Fruit fly (Drosophila melanogaster) whole organism, wandering third instar larva: Measurements from ENCODE around the gene Sp1.
A peak's percentile ranks its signal among the peaks of the same experiment; 100 is the strongest.

Experiments
- Abd-B ChIP-seq: fragments of >200 bp; optimal IDR thresholded peaks from 2 replicates; lab custom pipeline; 2017; ENCODE audit warnings: missing biosample characterization, missing genetic modification characterization
- CG32264 ChIP-seq: fragments of 200-800 bp; sonication (Bioruptor generic); optimal IDR thresholded peaks from 2 replicates; lab custom pipeline; 2016; ENCODE audit warnings: missing biosample characterization, missing genetic modification characterization
- CG9705 ChIP-seq: fragments of 200-800 bp; sonication (Bioruptor generic); optimal IDR thresholded peaks from 2 replicates; lab custom pipeline; 2018; ENCODE audit warnings: missing biosample characterization, mild to moderate bottlenecking, missing genetic modification characterization
- CrebA ChIP-seq: fragments of 200-800 bp; sonication (Bioruptor generic); optimal IDR thresholded peaks from 2 replicates; lab custom pipeline; 2016; ENCODE audit warnings: missing biosample characterization, mild to moderate bottlenecking, missing genetic modification characterization, borderline replicate concordance
- Dfd ChIP-seq: fragments of >200 bp; optimal IDR thresholded peaks from 2 replicates; lab custom pipeline; 2017; ENCODE audit warnings: missing biosample characterization, missing genetic modification characterization
- Dif ChIP-seq: fragments of 200-275, 200-300 bp; sonication (Bioruptor generic); optimal IDR thresholded peaks from 2 replicates; lab custom pipeline; 2018; ENCODE audit warnings: missing biosample characterization, missing genetic modification characterization; ENCODE audit not compliant: partially characterized antibody
- GATAd ChIP-seq: sonication (Bioruptor generic); optimal IDR thresholded peaks from 2 replicates; lab custom pipeline; 2016; ENCODE audit warnings: missing biosample characterization, missing genetic modification characterization
- HLH106 ChIP-seq: fragments of 200-800 bp; optimal IDR thresholded peaks from 3 replicates; lab custom pipeline; 2019; ENCODE audit warnings: missing biosample characterization, mild to moderate bottlenecking, missing genetic modification characterization, moderate library complexity
- Hnf4 ChIP-seq: fragments of 200-800 bp; sonication (Bioruptor generic); optimal IDR thresholded peaks from 2 replicates; lab custom pipeline; 2016; ENCODE audit warnings: missing biosample characterization, mild to moderate bottlenecking, missing genetic modification characterization
- Hr78 ChIP-seq: fragments of >200 bp; optimal IDR thresholded peaks from 2 replicates; lab custom pipeline; 2017; ENCODE audit warnings: missing biosample characterization, missing genetic modification characterization
- Hr83 ChIP-seq: fragments of 200-300 bp; sonication (Bioruptor generic); optimal IDR thresholded peaks from 2 replicates; lab custom pipeline; 2016; ENCODE audit warnings: missing biosample characterization, mild to moderate bottlenecking, missing genetic modification characterization, moderate library complexity; ENCODE audit not compliant: poor library complexity, severe bottlenecking
- Jra ChIP-seq: sonication (Bioruptor generic); optimal IDR thresholded peaks from 2 replicates; lab custom pipeline; 2016; ENCODE audit warnings: missing biosample characterization, missing genetic modification characterization
- Mio ChIP-seq: sonication (Bioruptor generic); optimal IDR thresholded peaks from 2 replicates; lab custom pipeline; 2016; ENCODE audit warnings: missing biosample characterization, missing genetic modification characterization
- Myc ChIP-seq: fragments of >200 bp; optimal IDR thresholded peaks from 2 replicates; lab custom pipeline; 2017
- N ChIP-seq: fragments of >200 bp; optimal IDR thresholded peaks from 2 replicates; lab custom pipeline; 2018; ENCODE audit warnings: missing biosample characterization, missing external identifiers, missing genetic modification characterization
- OdsH ChIP-seq: fragments of 200-800 bp; sonication (Bioruptor generic); optimal IDR thresholded peaks from 2 replicates; lab custom pipeline; 2016; ENCODE audit warnings: missing biosample characterization, mild to moderate bottlenecking, missing genetic modification characterization
- Rel ChIP-seq, 2 experiments: fragments of 200-800 bp; sonication (Bioruptor generic) in 1 of 2; optimal IDR thresholded peaks; 2 replicates in 1 of 2; 3 replicates in 1 of 2; lab custom pipeline; 2016 to 2019; ENCODE audit warnings: mild to moderate bottlenecking in 2 of 2, missing biosample characterization in 2 of 2, missing genetic modification characterization in 2 of 2, moderate library complexity in 1 of 2
- Sp1 ChIP-seq: fragments of 200-800 bp; sonication (Bioruptor generic); optimal IDR thresholded peaks from 3 replicates; lab custom pipeline; 2019; ENCODE audit warnings: missing biosample characterization, mild to moderate bottlenecking, missing genetic modification characterization, moderate library complexity
- Vsx2 ChIP-seq: fragments of 200-300, 225-300 bp; sonication (Bioruptor generic); optimal IDR thresholded peaks from 2 replicates; lab custom pipeline; 2018; ENCODE audit warnings: missing biosample characterization, missing genetic modification characterization; ENCODE audit not compliant: partially characterized antibody
- br ChIP-seq: fragments of 200-800 bp; sonication (Bioruptor generic); optimal IDR thresholded peaks from 2 replicates; lab custom pipeline; 2016; ENCODE audit warnings: missing biosample characterization, missing genetic modification characterization
- brk ChIP-seq: fragments of 200-800 bp; sonication (Bioruptor generic); optimal IDR thresholded peaks from 2 replicates; lab custom pipeline; 2016; ENCODE audit warnings: missing biosample characterization, mild to moderate bottlenecking, missing genetic modification characterization
- dl ChIP-seq, 2 experiments: fragments of 175-275, 200-275 bp in 1 of 2; fragments of 200-275 bp in 1 of 2; sonication (Bioruptor generic); optimal IDR thresholded peaks; lab custom pipeline; 2018; ENCODE audit warnings: mild to moderate bottlenecking in 2 of 2, missing biosample characterization in 2 of 2, missing genetic modification characterization in 2 of 2, moderate library complexity in 2 of 2; ENCODE audit not compliant: partially characterized antibody in 2 of 2, insufficient read depth in 1 of 2
- dmrt93B ChIP-seq: fragments of 200-800 bp; sonication (Bioruptor generic); optimal IDR thresholded peaks from 2 replicates; lab custom pipeline; 2018; ENCODE audit warnings: missing biosample characterization, mild to moderate bottlenecking, missing genetic modification characterization
- dsf ChIP-seq: sonication (Bioruptor generic); optimal IDR thresholded peaks from 2 replicates; lab custom pipeline; 2016; ENCODE audit warnings: missing biosample characterization, missing genetic modification characterization, borderline replicate concordance
- ey ChIP-seq: fragments of 200-800 bp; sonication (Bioruptor generic); optimal IDR thresholded peaks from 2 replicates; lab custom pipeline; 2016; ENCODE audit warnings: missing biosample characterization, missing genetic modification characterization
- foxo ChIP-seq, 2 experiments: fragments of 200-800 bp; sonication (Bioruptor generic); optimal IDR thresholded peaks; 2 replicates in 1 of 2; 3 replicates in 1 of 2; lab custom pipeline; 2016 to 2017; ENCODE audit warnings: missing biosample characterization in 2 of 2, missing genetic modification characterization in 2 of 2
- fru ChIP-seq: fragments of 200-800 bp; sonication (Bioruptor generic); optimal IDR thresholded peaks from 3 replicates; lab custom pipeline; 2016; ENCODE audit warnings: missing biosample characterization, mild to moderate bottlenecking, missing genetic modification characterization
- h ChIP-seq: fragments of 200-800 bp; sonication (Bioruptor generic); optimal IDR thresholded peaks from 3 replicates; lab custom pipeline; 2016; ENCODE audit warnings: missing biosample characterization, mild to moderate bottlenecking, missing genetic modification characterization
- jim ChIP-seq: fragments of 175-275, 200-325 bp; sonication (Bioruptor generic); optimal IDR thresholded peaks from 2 replicates; lab custom pipeline; 2016; ENCODE audit warnings: missing biosample characterization, mild to moderate bottlenecking, missing genetic modification characterization
- lola ChIP-seq: fragments of >200 bp; optimal IDR thresholded peaks from 2 replicates; lab custom pipeline; 2017; ENCODE audit warnings: missing biosample characterization, missing genetic modification characterization
- pan ChIP-seq: fragments of >200 bp; optimal IDR thresholded peaks from 2 replicates; lab custom pipeline; 2017
- psq ChIP-seq: fragments of 200-800 bp; sonication (Bioruptor generic); optimal IDR thresholded peaks from 3 replicates; lab custom pipeline; 2017; ENCODE audit warnings: missing biosample characterization, mild to moderate bottlenecking, missing genetic modification characterization, moderate library complexity
- rgr ChIP-seq: fragments of 200-800 bp; sonication (Bioruptor generic); optimal IDR thresholded peaks from 3 replicates; lab custom pipeline; 2016; ENCODE audit warnings: missing biosample characterization, mild to moderate bottlenecking, missing genetic modification characterization
- sage ChIP-seq: fragments of 200-800 bp; sonication (Bioruptor generic); optimal IDR thresholded peaks from 2 replicates; lab custom pipeline; 2016; ENCODE audit warnings: missing biosample characterization, mild to moderate bottlenecking, missing genetic modification characterization
- sv ChIP-seq: fragments of 200-800 bp; sonication (Bioruptor generic); optimal IDR thresholded peaks from 3 replicates; lab custom pipeline; 2016; ENCODE audit warnings: missing biosample characterization, missing genetic modification characterization
- tai ChIP-seq: sonication (Bioruptor generic); optimal IDR thresholded peaks from 2 replicates; lab custom pipeline; 2016; ENCODE audit warnings: missing biosample characterization, missing genetic modification characterization
- usp ChIP-seq: fragments of >200 bp; optimal IDR thresholded peaks from 2 replicates; lab custom pipeline; 2017; ENCODE audit warnings: missing biosample characterization, missing genetic modification characterization
- woc ChIP-seq: sonication (Bioruptor generic); optimal IDR thresholded peaks from 2 replicates; lab custom pipeline; 2016; ENCODE audit warnings: missing biosample characterization, mild to moderate bottlenecking, missing genetic modification characterization

The Sp1 gene

DNA sequence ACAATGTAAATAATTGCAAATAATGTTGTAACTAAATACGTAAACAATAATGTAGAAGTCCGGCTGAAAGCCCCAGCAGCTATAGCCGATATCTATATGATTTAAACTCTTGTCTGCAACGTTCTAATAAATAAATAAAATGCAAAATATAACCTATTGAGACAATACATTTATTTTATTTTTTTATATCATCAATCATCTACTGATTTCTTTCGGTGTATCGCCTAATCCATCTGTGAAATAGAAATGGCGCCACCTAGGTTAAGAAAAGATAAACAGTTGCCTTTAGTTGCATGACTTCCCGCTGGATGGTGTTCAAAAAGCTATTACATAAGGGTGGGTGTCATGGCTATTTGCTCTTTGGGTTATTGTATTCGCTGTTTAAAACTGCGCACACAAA lies 41.8 kb upstream of the Sp1 start:
- TF ChIP-seq psq (GFP tag; lab: Kevin White, UChicago) (peak; percentile 73), br (GFP tag; lab: Kevin White, UChicago) (peak; percentile 83), CG32264 (GFP tag; lab: Kevin White, UChicago) (peak; percentile 26), ey (GFP tag; lab: Kevin White, UChicago) (peak; percentile 76), N (GFP tag; lab: Kevin White, UChicago) (no peak), sv (peak; percentile 89), dmrt93B (GFP tag; lab: Kevin White, UChicago) (peak; percentile 82), usp (no peak), Sp1 (GFP tag; lab: Kevin White, UChicago) (peak; percentile 95), sage (GFP tag; lab: Kevin White, UChicago) (peak; percentile 80), fru (GFP tag; lab: Kevin White, UChicago) (peak; percentile 86), Abd-B (GFP tag; lab: Kevin White, UChicago) (no peak), Dif (no peak), Dfd (GFP tag; lab: Kevin White, UChicago) (no peak), Hr83 (GFP tag; lab: Kevin White, UChicago) (peak; percentile 77), lola (GFP tag; lab: Kevin White, UChicago) (no peak), Hr78 (GFP tag; lab: Kevin White, UChicago) (no peak), Myc (lab: Kevin White, UChicago) (no peak), dsf (GFP tag; lab: Kevin White, UChicago) (peak; percentile 41), CG9705 (GFP tag; lab: Kevin White, UChicago) (peak; percentile 91), GATAd (GFP tag; lab: Kevin White, UChicago) (no peak), rgr (GFP tag; lab: Kevin White, UChicago) (peak; percentile 85), Mio (GFP tag; lab: Kevin White, UChicago) (no peak), h (GFP tag; lab: Kevin White, UChicago) (peak; percentile 82), Jra (GFP tag; lab: Kevin White, UChicago) (peak; percentile 36), OdsH (GFP tag; lab: Kevin White, UChicago) (peak; percentile 86), Rel (GFP tag; optimal IDR thresholded peaks at IDR 0.05; lab: Kevin White, UChicago) (peak; percentile 63), Rel (tag; optimal IDR thresholded peaks at IDR 0.05; lab: Kevin White, UChicago) (peak; percentile 73), woc (GFP tag; lab: Kevin White, UChicago) (peak; percentile 27), dl (GFP tag; optimal IDR thresholded peaks at IDR 0.05; lab: Kevin White, UChicago; ENCODE audit: insufficient read depth in 1 of 2, partially characterized antibody in 2 of 2) (no peak), HLH106 (tag; lab: Kevin White, UChicago) (peak; percentile 93), Vsx2 (GFP tag; lab: Kevin White, UChicago) (no peak), jim (GFP tag; lab: Kevin White, UChicago) (no peak), tai (GFP tag; lab: Kevin White, UChicago) (peak; percentile 26), CrebA (GFP tag; lab: Kevin White, UChicago) (peak; percentile 71), brk (GFP tag; lab: Kevin White, UChicago) (peak; percentile 75), pan (lab: Kevin White, UChicago) (no peak), Hnf4 (peak; percentile 70), foxo (GFP tag; optimal IDR thresholded peaks at IDR 0.05; lab: Kevin White, UChicago) (peak; percentile 3 to 86)
- TF ChIP-seq, all 38 proteins: peak for 24

DNA sequence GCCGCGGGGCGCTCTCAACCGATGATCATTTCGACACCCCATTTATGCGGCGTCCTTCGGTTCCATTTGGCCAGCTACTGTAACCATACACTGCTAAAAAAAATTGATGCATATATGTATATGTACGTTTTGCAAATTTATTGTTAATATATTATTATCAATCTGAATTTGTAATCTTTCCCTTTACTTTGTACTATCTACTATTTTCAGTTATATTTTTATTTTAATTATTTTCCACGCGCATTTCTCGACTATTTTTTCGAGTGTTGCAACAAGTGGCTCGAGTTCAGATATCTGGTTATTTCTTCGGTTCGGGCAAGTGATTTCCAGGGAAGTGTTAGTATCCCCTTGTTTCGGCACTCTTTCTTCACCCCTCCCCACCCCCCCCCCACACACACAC lies 40.3 kb upstream of the Sp1 start:
- no peak for TF ChIP-seq rgr (GFP tag; lab: Kevin White, UChicago)
- TF ChIP-seq Hr78 (GFP tag; lab: Kevin White, UChicago), result no peak
- TF ChIP-seq tai (GFP tag; lab: Kevin White, UChicago), result no peak
- no peak for TF ChIP-seq Sp1 (GFP tag; lab: Kevin White, UChicago)
- TF ChIP-seq Hnf4, result no peak
- TF ChIP-seq h (GFP tag; lab: Kevin White, UChicago), result no peak
- no peak for TF ChIP-seq Abd-B (GFP tag; lab: Kevin White, UChicago)
- TF ChIP-seq dmrt93B (GFP tag; lab: Kevin White, UChicago), result no peak
- TF ChIP-seq sv, result no peak
- TF ChIP-seq dl (GFP tag; optimal IDR thresholded peaks at IDR 0.05; lab: Kevin White, UChicago; ENCODE audit: insufficient read depth in 1 of 2, partially characterized antibody in 2 of 2), result no peak
- TF ChIP-seq Jra (GFP tag; lab: Kevin White, UChicago), result no peak
- no peak for TF ChIP-seq Hr83 (GFP tag; lab: Kevin White, UChicago)
- TF ChIP-seq dsf (GFP tag; lab: Kevin White, UChicago), result no peak
- no peak for TF ChIP-seq Dif
- TF ChIP-seq Vsx2 (GFP tag; lab: Kevin White, UChicago), result no peak
- TF ChIP-seq OdsH (GFP tag; lab: Kevin White, UChicago), result no peak
- TF ChIP-seq Myc (lab: Kevin White, UChicago), result no peak
